Fruit fly (Drosophila melanogaster) whole organism, pupa: ENCODE results near the gene GatA.

Experiments used
- CG10348 ChIP-seq: fragments of 200-800 bp; sonication (Bioruptor generic); IDR thresholded peaks from 2 replicates; pipeline ENCODE4 v1.3.6; 2022; ENCODE audit warnings: missing biosample characterization, missing genetic modification characterization
- CG12605 ChIP-seq: fragments of 200-800 bp; sonication (Bioruptor generic); IDR thresholded peaks from 2 replicates; pipeline ENCODE4 v1.3.6; 2022; ENCODE audit warnings: missing biosample characterization, missing genetic modification characterization
- CG13204 ChIP-seq: fragments of 200-800 bp; sonication (Bioruptor generic); optimal IDR thresholded peaks from 2 replicates; lab custom pipeline; 2018; ENCODE audit warnings: missing biosample characterization, mild to moderate bottlenecking, missing genetic modification characterization, moderate library complexity
- CG14655 ChIP-seq: fragments of 200-800 bp; sonication (Bioruptor generic); optimal IDR thresholded peaks from 3 replicates; lab custom pipeline; 2017; ENCODE audit warnings: mild to moderate bottlenecking, missing biosample characterization, missing genetic modification reagents, missing genetic modification characterization
- CG15710 ChIP-seq: fragments of 200-800 bp; sonication (Bioruptor generic); optimal IDR thresholded peaks from 2 replicates; lab custom pipeline; 2018; ENCODE audit warnings: missing biosample characterization, mild to moderate bottlenecking, missing genetic modification characterization, moderate library complexity
- CG17806 ChIP-seq: fragments of 200-800 bp; sonication (Bioruptor generic); optimal IDR thresholded peaks from 2 replicates; lab custom pipeline; 2018; ENCODE audit warnings: missing biosample characterization, mild to moderate bottlenecking, missing genetic modification characterization, moderate library complexity
- CG32121 ChIP-seq: fragments of 200-800 bp; sonication (Bioruptor generic); IDR thresholded peaks from 2 replicates; pipeline ENCODE4 v1.3.6; 2022; ENCODE audit warnings: missing biosample characterization, missing genetic modification characterization
- CG34367 ChIP-seq: fragments of 200-800 bp; sonication (Bioruptor generic); optimal IDR thresholded peaks from 2 replicates; lab custom pipeline; 2018; ENCODE audit warnings: missing biosample characterization, mild to moderate bottlenecking, missing genetic modification characterization
- CG4496 ChIP-seq: fragments of 200-800 bp; sonication (Bioruptor generic); IDR thresholded peaks from 3 replicates; pipeline ENCODE4 v1.3.6; 2022; ENCODE audit warnings: missing biosample characterization, missing genetic modification characterization
- CG8159 ChIP-seq: fragments of 200-800 bp; sonication (Bioruptor generic); optimal IDR thresholded peaks from 3 replicates; lab custom pipeline; 2018; ENCODE audit warnings: missing biosample characterization, mild to moderate bottlenecking, missing genetic modification characterization, moderate library complexity
- CG8301 ChIP-seq: fragments of 200-800 bp; sonication (Bioruptor generic); optimal IDR thresholded peaks from 2 replicates; lab custom pipeline; 2018; ENCODE audit warnings: missing biosample characterization, mild to moderate bottlenecking, missing genetic modification characterization
- CG9948 ChIP-seq: fragments of 200-800 bp; sonication (Bioruptor generic); optimal IDR thresholded peaks from 2 replicates; lab custom pipeline; 2018; ENCODE audit warnings: missing biosample characterization, mild to moderate bottlenecking, missing genetic modification characterization, moderate library complexity
- D1 ChIP-seq: fragments of 200-800 bp; sonication (Bioruptor generic); optimal IDR thresholded peaks from 2 replicates; lab custom pipeline; 2018; ENCODE audit warnings: missing biosample characterization, mild to moderate bottlenecking, missing genetic modification characterization, moderate library complexity
- EcR ChIP-seq: fragments of 200-800 bp; sonication (Bioruptor generic); optimal IDR thresholded peaks from 3 replicates; lab custom pipeline; 2019; ENCODE audit warnings: missing biosample characterization, missing genetic modification characterization, mild to moderate bottlenecking, moderate library complexity, missing genetic modification reagents
- Ets98B ChIP-seq: fragments of 200-800 bp; sonication (Bioruptor generic); IDR thresholded peaks from 2 replicates; pipeline ENCODE4 v1.3.6; 2022; ENCODE audit warnings: missing biosample characterization, missing genetic modification characterization
- Pif1A ChIP-seq: fragments of 200-800 bp; sonication (Bioruptor generic); optimal IDR thresholded peaks from 3 replicates; lab custom pipeline; 2016; ENCODE audit warnings: missing biosample characterization, missing genetic modification characterization
- Pif1B ChIP-seq: fragments of 200-800 bp; sonication (Bioruptor generic); optimal IDR thresholded peaks from 3 replicates; lab custom pipeline; 2016; ENCODE audit warnings: missing biosample characterization, missing genetic modification characterization
- Snoo ChIP-seq: fragments of 200-800 bp; sonication (Bioruptor generic); optimal IDR thresholded peaks from 3 replicates; lab custom pipeline; 2017; ENCODE audit warnings: missing biosample characterization, mild to moderate bottlenecking, missing genetic modification characterization, inconsistent platforms
- fd96Ca ChIP-seq: fragments of 200-800 bp; sonication (Bioruptor generic); IDR thresholded peaks from 3 replicates; pipeline ENCODE4 v1.3.6; 2022; ENCODE audit warnings: missing biosample characterization, missing genetic modification characterization
- gl ChIP-seq: fragments of 200-800 bp; sonication (Bioruptor generic); optimal IDR thresholded peaks from 2 replicates; lab custom pipeline; 2018; ENCODE audit warnings: missing biosample characterization, mild to moderate bottlenecking, missing genetic modification characterization
- rn ChIP-seq: fragments of 200-800 bp; sonication (Bioruptor generic); IDR thresholded peaks from 2 replicates; pipeline ENCODE4 v1.3.6; 2022; ENCODE audit warnings: missing biosample characterization, missing genetic modification characterization

Gene GatA

dm6 chr3R:19028758-19029157 lies at the start of gene GatA, which contains the start of gene P5cr:
Gene GatA (minus strand): TSS chr3R:19028857.
Gene P5cr (plus strand): TSS chr3R:19028931.
- TF ChIP-seq CG15710 (tag; lab: Kevin White, UChicago) (peak; percentile 70), Pif1B (GFP tag; lab: Kevin White, UChicago) (no peak), Ets98B (GFP tag; lab: Robert Waterston, UW) (peak; percentile 94), CG10348 (peak; percentile 64; the same call in 1 of the 2 replicates), rn (peak; percentile 70), CG13204 (GFP tag; lab: Kevin White, UChicago) (no peak), CG8159 (tag; lab: Kevin White, UChicago) (no peak), EcR (GFP tag; lab: Kevin White, UChicago) (peak; percentile 82), D1 (tag; lab: Kevin White, UChicago) (no peak), CG8301 (tag; lab: Kevin White, UChicago) (peak; percentile 69), CG12605 (GFP tag; lab: Robert Waterston, UW) (peak; percentile 80), CG34367 (tag; lab: Kevin White, UChicago) (peak; percentile 56), CG32121 (GFP tag; lab: Robert Waterston, UW) (peak; percentile 81), fd96Ca (GFP tag; lab: Robert Waterston, UW) (peak; percentile 92), CG4496 (GFP tag; lab: Robert Waterston, UW) (peak; percentile 94), gl (tag; lab: Kevin White, UChicago) (peak; percentile 45), CG17806 (tag; lab: Kevin White, UChicago) (peak; percentile 71), Pif1A (no peak), CG14655 (no peak), CG9948 (tag; lab: Kevin White, UChicago) (peak; percentile 59), Snoo (tag; lab: Kevin White, UChicago) (peak; percentile 20)

dm6 chr3R:19077856-19078255 lies 49.2 kb upstream of the GatA start:
- no peak for TF ChIP-seq rn
- TF ChIP-seq CG34367 (tag; lab: Kevin White, UChicago), result no peak
- 0 out of 3 replicates have a peak, but pooled peaks have one; percentile 7 for TF ChIP-seq CG4496 (GFP tag; lab: Robert Waterston, UW)
- TF ChIP-seq CG32121 (GFP tag; lab: Robert Waterston, UW), result no peak
- no peak for TF ChIP-seq CG14655
- TF ChIP-seq, all 21 proteins: peak for 1

dm6 chr3R:19075135-19075534 lies 46.5 kb upstream of the GatA start:
- peak; percentile 49 for TF ChIP-seq CG9948 (tag; lab: Kevin White, UChicago)
- TF ChIP-seq CG10348, result no peak
- TF ChIP-seq CG8159 (tag; lab: Kevin White, UChicago), result peak; percentile 32
- peak; percentile 55; the same call in 1 of the 3 replicates for TF ChIP-seq fd96Ca (GFP tag; lab: Robert Waterston, UW)
- no peak for TF ChIP-seq CG13204 (GFP tag; lab: Kevin White, UChicago)
- peak; percentile 55 for TF ChIP-seq Ets98B (GFP tag; lab: Robert Waterston, UW)
- TF ChIP-seq EcR (GFP tag; lab: Kevin White, UChicago), result no peak
- peak; percentile 67 for TF ChIP-seq Pif1A
- peak; percentile 39 for TF ChIP-seq Pif1B (GFP tag; lab: Kevin White, UChicago)
- peak; percentile 7 for TF ChIP-seq CG34367 (tag; lab: Kevin White, UChicago)
- TF ChIP-seq CG12605 (GFP tag; lab: Robert Waterston, UW), result peak; percentile 48; the same call in 1 of the 2 replicates
- TF ChIP-seq CG8301 (tag; lab: Kevin White, UChicago), result peak; percentile 66
- peak; percentile 59 for TF ChIP-seq CG17806 (tag; lab: Kevin White, UChicago)
- peak; percentile 46 for TF ChIP-seq CG15710 (tag; lab: Kevin White, UChicago)
- peak; percentile 75 for TF ChIP-seq CG14655
- TF ChIP-seq CG4496 (GFP tag; lab: Robert Waterston, UW), result peak; percentile 60; the same call in 2 of the 3 replicates

dm6 chr3R:19074207-19074606 lies 45.5 kb upstream of the GatA start:
- TF ChIP-seq Ets98B (GFP tag; lab: Robert Waterston, UW) (peak; percentile 79), CG9948 (tag; lab: Kevin White, UChicago) (peak; percentile 58), CG4496 (GFP tag; lab: Robert Waterston, UW) (peak; percentile 91), CG12605 (GFP tag; lab: Robert Waterston, UW) (peak; percentile 67), CG8159 (tag; lab: Kevin White, UChicago) (peak; percentile 52), CG10348 (no peak), gl (tag; lab: Kevin White, UChicago) (peak; percentile 13), fd96Ca (GFP tag; lab: Robert Waterston, UW) (peak; percentile 88), D1 (tag; lab: Kevin White, UChicago) (no peak), CG34367 (tag; lab: Kevin White, UChicago) (peak; percentile 35), CG8301 (tag; lab: Kevin White, UChicago) (peak; percentile 76), Snoo (tag; lab: Kevin White, UChicago) (peak; percentile 7), CG15710 (tag; lab: Kevin White, UChicago) (peak; percentile 40), EcR (GFP tag; lab: Kevin White, UChicago) (no peak), CG13204 (GFP tag; lab: Kevin White, UChicago) (no peak), CG17806 (tag; lab: Kevin White, UChicago) (peak; percentile 68), Pif1B (GFP tag; lab: Kevin White, UChicago) (peak; percentile 71), CG14655 (peak; percentile 85), CG32121 (GFP tag; lab: Robert Waterston, UW) (peak; percentile 62), Pif1A (peak; percentile 78), rn (peak; percentile 46; the same call in 1 of the 2 replicates)

dm6 chr3R:19073002-19073401 lies 44.3 kb upstream of the GatA start:
- TF ChIP-seq CG10348 (peak; percentile 61; the same call in 1 of the 2 replicates), EcR (GFP tag; lab: Kevin White, UChicago) (no peak), CG8159 (tag; lab: Kevin White, UChicago) (peak; percentile 94), CG12605 (GFP tag; lab: Robert Waterston, UW) (peak; percentile 85), Pif1A (peak; percentile 93), CG15710 (tag; lab: Kevin White, UChicago) (peak; percentile 91), CG34367 (tag; lab: Kevin White, UChicago) (peak; percentile 87), CG4496 (GFP tag; lab: Robert Waterston, UW) (peak; percentile 93), CG13204 (GFP tag; lab: Kevin White, UChicago) (peak; percentile 90), CG8301 (tag; lab: Kevin White, UChicago) (peak; percentile 88), Pif1B (GFP tag; lab: Kevin White, UChicago) (peak; percentile 88), gl (tag; lab: Kevin White, UChicago) (peak; percentile 84), CG9948 (tag; lab: Kevin White, UChicago) (peak; percentile 90), CG17806 (tag; lab: Kevin White, UChicago) (peak; percentile 92), rn (peak; percentile 60), Ets98B (GFP tag; lab: Robert Waterston, UW) (peak; percentile 87), Snoo (tag; lab: Kevin White, UChicago) (peak; percentile 60), CG14655 (peak; percentile 91), fd96Ca (GFP tag; lab: Robert Waterston, UW) (peak; percentile 81; the same call in 2 of the 3 replicates), CG32121 (GFP tag; lab: Robert Waterston, UW) (peak; percentile 92), D1 (tag; lab: Kevin White, UChicago) (peak; percentile 88)
